Fruit fly (Drosophila melanogaster): ENCODE measurements around the gene CG31111.

The CG31111 gene

DNA sequence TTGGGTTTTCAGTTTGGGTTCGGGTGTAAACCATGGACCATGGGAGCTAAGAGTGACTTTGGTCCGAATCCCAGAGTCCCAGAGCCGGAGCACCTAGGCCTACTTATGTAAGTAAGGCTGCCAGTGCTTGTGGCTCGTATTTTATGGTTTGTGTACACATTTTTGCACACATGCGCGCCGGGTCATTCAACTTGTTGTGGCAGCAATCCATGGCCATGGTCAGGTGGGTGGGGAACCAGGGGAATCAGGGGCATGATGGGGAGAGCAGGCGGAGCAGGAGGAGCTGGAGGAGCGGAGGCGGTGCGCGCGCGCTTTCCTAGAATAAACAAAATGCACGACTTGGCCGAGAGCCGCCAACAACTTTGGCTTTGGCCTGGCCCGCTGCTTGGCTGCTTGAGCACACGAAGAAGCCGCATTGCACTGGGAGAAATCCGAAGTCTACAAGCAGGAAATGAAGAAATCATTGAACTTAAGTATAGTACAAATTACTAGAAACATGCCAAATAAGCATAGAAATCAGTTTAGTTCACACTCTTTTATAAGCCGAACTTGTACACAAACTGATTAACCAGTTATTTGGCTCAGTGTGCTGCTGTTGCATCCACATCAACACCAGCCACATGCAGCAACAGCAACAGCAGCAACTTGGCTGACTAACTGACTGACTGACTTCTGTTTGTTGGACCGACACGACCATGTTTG lies 46.1 kb downstream of the CG31111 start (continued):
- TF ChIP-seq Blimp-1 (GFP tag; optimal IDR thresholded peaks at IDR 0.05) = peak; percentile 13

DNA sequence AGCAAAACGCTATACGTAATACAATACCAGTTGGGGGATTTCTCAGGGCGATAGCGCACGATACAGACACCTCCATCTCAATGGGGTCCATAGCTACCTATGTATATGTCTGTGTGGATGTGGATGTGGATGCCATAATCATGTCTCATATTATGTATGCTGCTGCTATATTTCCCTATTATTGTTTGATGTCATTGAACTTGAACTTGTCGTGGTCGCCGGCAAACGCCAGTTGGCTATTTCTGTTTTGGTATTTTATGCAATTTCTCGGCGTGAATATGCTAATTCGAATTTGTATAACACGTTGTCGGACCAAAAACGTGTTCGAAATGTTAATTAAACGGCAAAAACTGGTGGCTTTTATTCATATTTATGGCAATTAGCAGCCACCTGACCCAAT lies 50.2 kb downstream of the CG31111 start:
- TF ChIP-seq knrl (GFP tag; IDR thresholded peaks at IDR 0.05; ENCODE audit: partially characterized antibody) = no peak
- peak; percentile 3 for TF ChIP-seq cg (GFP tag; optimal IDR thresholded peaks at IDR 0.05)
- no peak for TF ChIP-seq gem (tag; optimal IDR thresholded peaks at IDR 0.05)
- peak; percentile 59 for TF ChIP-seq CG12769 (tag; optimal IDR thresholded peaks at IDR 0.05)
- TF ChIP-seq CG12744 (GFP tag; optimal IDR thresholded peaks at IDR 0.05) = no peak
- TF ChIP-seq CG15269 (tag; optimal IDR thresholded peaks at IDR 0.05) = peak; percentile 38
- TF ChIP-seq Pdp1 (GFP tag; optimal IDR thresholded peaks at IDR 0.05) = peak in 1 of 2 experiments; percentile 64
- TF ChIP-seq chinmo (GFP tag; IDR thresholded peaks at IDR 0.05; ENCODE audit: partially characterized antibody) = peak; percentile 90; the same call in 2 of the 4 replicates
- TF ChIP-seq fu2 (GFP tag; optimal IDR thresholded peaks at IDR 0.05) = no peak
- TF ChIP-seq Eip74EF (GFP tag; optimal IDR thresholded peaks at IDR 0.05) = peak in 1 of 2 experiments; percentile 75
- no peak for TF ChIP-seq stc (GFP tag; IDR thresholded peaks at IDR 0.05)
- no peak for TF ChIP-seq CG16863 (GFP tag; optimal IDR thresholded peaks at IDR 0.05)
- peak; percentile 80 for TF ChIP-seq vvl (GFP tag; IDR thresholded peaks at IDR 0.05)
- peak; percentile 73 for TF ChIP-seq abd-A (tag; optimal IDR thresholded peaks at IDR 0.05)
- TF ChIP-seq cwo (GFP tag; optimal IDR thresholded peaks at IDR 0.05) = peak; percentile 55
- TF ChIP-seq Sox102F (GFP tag; optimal IDR thresholded peaks at IDR 0.05) = peak; percentile 1
- no peak for TF ChIP-seq az2 (GFP tag; optimal IDR thresholded peaks at IDR 0.05)
- TF ChIP-seq sd (tag; optimal IDR thresholded peaks at IDR 0.05) = peak; percentile 81
